Worm (Caenorhabditis elegans): Measurements from ENCODE around the gene acsd-1.
A peak's percentile ranks its signal among the peaks of the same experiment; 100 is the strongest.

acsd-1 gene

ce11 chrIII:1080536-1080935 is 35.7 kb upstream of the acsd-1 start, which contains the start of the genes rab-18 and kbp-4 (continued):
- TF ChIP-seq snpc-1.3 (tag; optimal IDR thresholded peaks at IDR 0.05; ENCODE audit: insufficient read depth) (peak; percentile 90), F39B2.1 (GFP tag; IDR thresholded peaks at IDR 0.05) (no peak), lsy-27 (tag; optimal IDR thresholded peaks at IDR 0.05; ENCODE audit: borderline replicate concordance, insufficient read depth) (peak; percentile 3), Y53G8AR.9 (GFP tag; conservative IDR thresholded peaks at IDR 0.05) (peak; percentile 78; the same call in 1 of the 2 replicates), nhr-120 (GFP tag; IDR thresholded peaks at IDR 0.05) (no peak), ceh-40 (GFP tag; IDR thresholded peaks at IDR 0.05) (no peak), chd-7 (tag; optimal IDR thresholded peaks at IDR 0.05) (no peak), madf-3 (GFP tag; IDR thresholded peaks at IDR 0.05) (peak; percentile 88), pbrm-1 (GFP tag; IDR thresholded peaks at IDR 0.05) (peak; percentile 91), ztf-26 (tag; optimal IDR thresholded peaks at IDR 0.05) (peak; percentile 65), mcd-1 (GFP tag; IDR thresholded peaks at IDR 0.05) (peak; percentile 99), rpc-1 (optimal IDR thresholded peaks at IDR 0.05) (no peak), rpc-1 (tag; optimal IDR thresholded peaks at IDR 0.05) (no peak), hsf-1 (GFP tag; IDR thresholded peaks at IDR 0.05) (peak; percentile 74), dpl-1 (GFP tag; optimal IDR thresholded peaks at IDR 0.05) (peak; percentile 94), B0336.3 (GFP tag; IDR thresholded peaks at IDR 0.05) (peak; percentile 81), F52B5.7 (tag; optimal IDR thresholded peaks at IDR 0.05) (no peak), ztf-18 (tag; optimal IDR thresholded peaks at IDR 0.05) (peak; percentile 80), lin-54 (GFP tag; optimal IDR thresholded peaks at IDR 0.05) (peak; percentile 98), lin-40 (tag; optimal IDR thresholded peaks at IDR 0.05) (peak; percentile 89), Y95B8A.8 (GFP tag; IDR thresholded peaks at IDR 0.05) (peak; percentile 97), F10E7.11 (tag; optimal IDR thresholded peaks at IDR 0.05) (no peak), akir-1 (GFP tag; optimal IDR thresholded peaks at IDR 0.05) (no peak), rcor-1 (GFP tag; IDR thresholded peaks at IDR 0.05) (peak; percentile 90), madf-6 (GFP tag; IDR thresholded peaks at IDR 0.05) (peak; percentile 94), nhr-80 (tag; optimal IDR thresholded peaks at IDR 0.05) (peak; percentile 58), dox-1 (GFP tag; IDR thresholded peaks at IDR 0.05) (peak; percentile 96), atf-7 (tag; optimal IDR thresholded peaks at IDR 0.05) (peak; percentile 63), egrh-3 (GFP tag; IDR thresholded peaks at IDR 0.05) (peak; percentile 62), ceh-91 (GFP tag; IDR thresholded peaks at IDR 0.05) (peak; percentile 91), ceh-58 (GFP tag; IDR thresholded peaks at IDR 0.05) (no peak), aptf-3 (GFP tag; IDR thresholded peaks at IDR 0.05) (no peak), nfya-1 (tag; optimal IDR thresholded peaks at IDR 0.05; ENCODE audit: borderline replicate concordance, insufficient read depth) (no peak), tbp1 (GFP tag; optimal IDR thresholded peaks at IDR 0.05) (peak; percentile 74), ceh-100 (GFP tag; IDR thresholded peaks at IDR 0.05) (peak; percentile 65), B0019.2 (GFP tag; conservative IDR thresholded peaks at IDR 0.05) (peak; percentile 81), athp-1 (tag; optimal IDR thresholded peaks at IDR 0.05) (peak; percentile 93), attf-5 (GFP tag; optimal IDR thresholded peaks at IDR 0.05) (peak; percentile 97), nfyb-1 (GFP tag; IDR thresholded peaks at IDR 0.05) (peak; percentile 88), ztf-3 (GFP tag; optimal IDR thresholded peaks at IDR 0.05) (no peak), egl-18 (GFP tag; IDR thresholded peaks at IDR 0.05) (no peak), lin-35 (GFP tag; optimal IDR thresholded peaks at IDR 0.05) (peak; percentile 43 to 98 (median 70)), rec-8 (tag; optimal IDR thresholded peaks at IDR 0.05) (no peak), die-1 (tag; optimal IDR thresholded peaks at IDR 0.05) (no peak), nhr-27 (tag; optimal IDR thresholded peaks at IDR 0.05) (no peak), Y53F4B.3 (GFP tag; IDR thresholded peaks at IDR 0.05) (0 out of 2 replicates have a peak, but pooled peaks have one; percentile 38), him-1 (tag; optimal IDR thresholded peaks at IDR 0.05) (no peak), hlh-26 (GFP tag; conservative IDR thresholded peaks at IDR 0.05) (no peak), madf-8 (GFP tag; conservative IDR thresholded peaks at IDR 0.05) (peak; percentile 76)
